Worm (Caenorhabditis elegans) whole organism, mixed stage, embryonic: ENCODE measurements around the gene gldi-9.

Experiments
- M03D4.4 ChIP-seq: sonication (generic microtip); optimal IDR thresholded peaks from 2 replicates; lab custom pipeline; 2017; ENCODE audit warnings: mild to moderate bottlenecking, missing genetic modification characterization, missing compliant biosample characterization
- bed-3 ChIP-seq: fragments of 200-800 bp; sonication (Bioruptor generic); optimal IDR thresholded peaks from 3 replicates; lab custom pipeline; 2018; ENCODE audit warnings: mild to moderate bottlenecking, missing genetic modification characterization, moderate library complexity, missing compliant biosample characterization
- blmp-1 ChIP-seq: fragments of 150-350 bp; optimal IDR thresholded peaks from 2 replicates; lab custom pipeline; 2014; ENCODE audit warnings: missing biosample characterization, missing genetic modification characterization
- ceh-39 ChIP-seq: fragments of 150-350 bp; optimal IDR thresholded peaks from 2 replicates; lab custom pipeline; 2014; ENCODE audit warnings: missing biosample characterization, missing genetic modification characterization
- ceh-43 ChIP-seq: fragments of 200-800 bp; sonication (Bioruptor generic); optimal IDR thresholded peaks from 2 replicates; lab custom pipeline; 2018; ENCODE audit warnings: mild to moderate bottlenecking, missing genetic modification characterization, moderate library complexity, missing compliant biosample characterization
- ceh-83 ChIP-seq: fragments of 200-800 bp; sonication (Bioruptor generic); optimal IDR thresholded peaks from 2 replicates; lab custom pipeline; 2018; ENCODE audit warnings: mild to moderate bottlenecking, missing genetic modification characterization, missing compliant biosample characterization
- ces-1 ChIP-seq: fragments of 150-350 bp; optimal IDR thresholded peaks from 2 replicates; lab custom pipeline; 2014; ENCODE audit warnings: missing biosample characterization, missing genetic modification reagents, missing genetic modification characterization
- cnd-1 ChIP-seq: fragments of 200-800 bp; sonication (Bioruptor generic); optimal IDR thresholded peaks from 2 replicates; lab custom pipeline; 2018; ENCODE audit warnings: mild to moderate bottlenecking, missing genetic modification characterization, missing compliant biosample characterization
- drap-1 ChIP-seq: fragments of 200-800 bp; sonication (Bioruptor generic); optimal IDR thresholded peaks from 3 replicates; lab custom pipeline; 2018; ENCODE audit warnings: mild to moderate bottlenecking, missing genetic modification characterization, missing compliant biosample characterization
- elt-1 ChIP-seq: sonication (generic microtip); optimal IDR thresholded peaks from 2 replicates; lab custom pipeline; 2017; ENCODE audit warnings: missing genetic modification characterization, mild to moderate bottlenecking, missing compliant biosample characterization, antibody characterized with exemption, moderate library complexity, borderline replicate concordance; ENCODE audit not compliant: insufficient read depth
- elt-3 ChIP-seq: fragments of 150-350 bp; optimal IDR thresholded peaks from 2 replicates; lab custom pipeline; 2014; ENCODE audit warnings: missing biosample characterization, missing genetic modification characterization
- flh-1 ChIP-seq: fragments of 200-800 bp; sonication (Bioruptor generic); optimal IDR thresholded peaks from 2 replicates; lab custom pipeline; 2018; ENCODE audit warnings: mild to moderate bottlenecking, missing genetic modification characterization, moderate library complexity, missing compliant biosample characterization
- ham-2 ChIP-seq: fragments of 200-800 bp; sonication (Bioruptor generic); optimal IDR thresholded peaks from 2 replicates; lab custom pipeline; 2018; ENCODE audit warnings: mild to moderate bottlenecking, missing genetic modification characterization, missing compliant biosample characterization
- hlh-1 ChIP-seq: fragments of 150-350 bp; optimal IDR thresholded peaks from 2 replicates; lab custom pipeline; 2014; ENCODE audit warnings: missing biosample characterization, missing genetic modification reagents, missing genetic modification characterization
- lin-13 ChIP-seq: fragments of 150-350 bp; optimal IDR thresholded peaks from 2 replicates; lab custom pipeline; 2014; ENCODE audit warnings: missing biosample characterization, missing genetic modification characterization
- lin-32 ChIP-seq: fragments of 200-800 bp; sonication (Bioruptor generic); optimal IDR thresholded peaks from 2 replicates; lab custom pipeline; 2018; ENCODE audit warnings: mild to moderate bottlenecking, missing genetic modification characterization, missing compliant biosample characterization
- lsy-2 ChIP-seq: fragments of 150-350 bp; optimal IDR thresholded peaks from 2 replicates; lab custom pipeline; 2014; ENCODE audit warnings: missing biosample characterization, missing genetic modification characterization
- mab-5 ChIP-seq: fragments of 150-350 bp; optimal IDR thresholded peaks from 2 replicates; lab custom pipeline; 2014; ENCODE audit warnings: missing biosample characterization, missing genetic modification characterization
- mep-1 ChIP-seq: fragments of 150-350 bp; optimal IDR thresholded peaks from 2 replicates; lab custom pipeline; 2017; ENCODE audit warnings: missing biosample characterization, missing genetic modification reagents, missing genetic modification characterization, inconsistent platforms
- mls-2 ChIP-seq: sonication (generic microtip); optimal IDR thresholded peaks from 2 replicates; lab custom pipeline; 2016; ENCODE audit warnings: mild to moderate bottlenecking, missing genetic modification characterization, moderate library complexity, missing compliant biosample characterization
- nhr-12 ChIP-seq: fragments of 150-350 bp; optimal IDR thresholded peaks from 2 replicates; lab custom pipeline; 2014; ENCODE audit warnings: missing biosample characterization, missing genetic modification characterization
- nhr-2 ChIP-seq: fragments of 150-350 bp; optimal IDR thresholded peaks from 2 replicates; lab custom pipeline; 2014; ENCODE audit warnings: missing biosample characterization, missing genetic modification characterization
- nhr-237 ChIP-seq: fragments of 150-350 bp; optimal IDR thresholded peaks from 2 replicates; lab custom pipeline; 2014; ENCODE audit warnings: missing biosample characterization, missing genetic modification characterization
- nhr-28 ChIP-seq: fragments of 150-350 bp; optimal IDR thresholded peaks from 2 replicates; lab custom pipeline; 2014; ENCODE audit warnings: missing biosample characterization, missing genetic modification characterization
- nhr-76 ChIP-seq: sonication (generic microtip); optimal IDR thresholded peaks from 2 replicates; lab custom pipeline; 2017; ENCODE audit warnings: missing biosample characterization, missing genetic modification characterization
- pha-4 ChIP-seq: fragments of 150-350 bp; optimal IDR thresholded peaks from 2 replicates; lab custom pipeline; 2018; ENCODE audit warnings: missing biosample characterization, missing genetic modification reagents, missing genetic modification characterization
- sem-2 ChIP-seq: fragments of 200-800 bp; sonication (Bioruptor generic); optimal IDR thresholded peaks from 2 replicates; lab custom pipeline; 2018; ENCODE audit warnings: mild to moderate bottlenecking, missing genetic modification characterization, missing compliant biosample characterization
- snpc-4 ChIP-seq: fragments of 150-350 bp; optimal IDR thresholded peaks from 2 replicates; lab custom pipeline; 2014; ENCODE audit warnings: missing biosample characterization, missing genetic modification characterization
- sptf-1 ChIP-seq: sonication (generic microtip); optimal IDR thresholded peaks from 2 replicates; lab custom pipeline; 2017; ENCODE audit warnings: mild to moderate bottlenecking, missing genetic modification characterization, moderate library complexity, missing compliant biosample characterization
- tbx-8 ChIP-seq: fragments of 200-800 bp; sonication (Bioruptor generic); optimal IDR thresholded peaks from 2 replicates; lab custom pipeline; 2018; ENCODE audit warnings: mild to moderate bottlenecking, missing genetic modification characterization, moderate library complexity, missing compliant biosample characterization
- unc-120 ChIP-seq: sonication (generic microtip); optimal IDR thresholded peaks from 2 replicates; lab custom pipeline; 2017; ENCODE audit warnings: missing genetic modification characterization, missing compliant biosample characterization; ENCODE audit not compliant: poor library complexity, severe bottlenecking
- unc-39 ChIP-seq: fragments of 150-350 bp; optimal IDR thresholded peaks from 2 replicates; lab custom pipeline; 2014; ENCODE audit warnings: missing biosample characterization, missing genetic modification characterization
- unc-62 ChIP-seq: fragments of 150-350 bp; optimal IDR thresholded peaks from 2 replicates; lab custom pipeline; 2014; ENCODE audit warnings: missing biosample characterization, missing genetic modification reagents, missing genetic modification characterization
- zip-8 ChIP-seq: fragments of 150-350 bp; optimal IDR thresholded peaks from 2 replicates; lab custom pipeline; 2014; ENCODE audit warnings: missing biosample characterization, missing genetic modification characterization
- ztf-11 ChIP-seq: fragments of 150-350 bp; optimal IDR thresholded peaks from 2 replicates; lab custom pipeline; 2014; ENCODE audit warnings: missing biosample characterization, missing genetic modification characterization

gldi-9 gene

DNA sequence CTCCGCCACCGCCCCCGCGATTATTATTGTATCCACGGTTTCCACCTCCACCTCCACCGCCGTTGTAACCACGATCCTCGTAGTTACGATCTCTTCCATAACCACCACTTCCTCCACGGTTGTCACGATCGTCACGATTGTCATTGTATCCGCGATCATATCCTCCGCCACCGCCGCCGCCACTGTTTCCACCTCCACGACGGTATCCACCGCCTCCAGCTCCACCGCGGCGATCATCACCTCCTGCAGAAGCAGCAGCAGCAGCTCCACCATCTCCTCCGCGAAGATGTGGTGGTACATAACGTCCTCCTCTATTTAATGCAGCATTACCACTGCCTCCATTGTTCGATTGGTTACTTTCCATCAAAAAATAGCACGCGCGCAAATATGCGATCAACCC, 22.5 kb upstream of the gldi-9 start, which contains the start of gene laf-1:
laf-1 (minus strand) TSS at position 399 of the 400 bp plus-strand sequence.
- TF ChIP-seq lin-32 = no peak
- no peak for TF ChIP-seq cnd-1 (tag; lab: Kevin White, UChicago)
- TF ChIP-seq lsy-2 (tag; lab: Kevin White, UChicago) = no peak
- no peak for TF ChIP-seq unc-62 (GFP tag; lab: Kevin White, UChicago)
- no peak for TF ChIP-seq M03D4.4 (tag; lab: Kevin White, UChicago)
- no peak for TF ChIP-seq hlh-1 (tag; lab: Kevin White, UChicago)
- no peak for TF ChIP-seq sptf-1 (tag; lab: Kevin White, UChicago)
- no peak for TF ChIP-seq elt-1 (tag; lab: Kevin White, UChicago)
- TF ChIP-seq flh-1 (GFP tag; lab: Kevin White, UChicago) = no peak
- TF ChIP-seq mab-5 (tag; lab: Kevin White, UChicago) = no peak
- TF ChIP-seq nhr-28 = no peak
- TF ChIP-seq sem-2 = no peak

- TF ChIP-seq nhr-76 (no peak), mls-2 (no peak), ceh-39 (no peak), sptf-1 (tag; lab: Kevin White, UChicago) (no peak), M03D4.4 (tag; lab: Kevin White, UChicago) (no peak), ztf-11 (tag; lab: Kevin White, UChicago) (no peak), nhr-28 (no peak), mab-5 (tag; lab: Kevin White, UChicago) (no peak), lin-13 (tag; lab: Kevin White, UChicago) (no peak), drap-1 (no peak), hlh-1 (tag; lab: Kevin White, UChicago) (no peak), unc-120 (tag; lab: Kevin White, UChicago) (no peak), unc-62 (GFP tag; lab: Kevin White, UChicago) (no peak)
Measured at ce11 chrIII:2770752-2771151, 14.6 kb upstream of the gldi-9 start.

- TF ChIP-seq ham-2 (GFP tag; lab: Kevin White, UChicago) (no peak), drap-1 (no peak), ztf-11 (tag; lab: Kevin White, UChicago) (no peak), cnd-1 (tag; lab: Kevin White, UChicago) (no peak), mls-2 (no peak), unc-120 (tag; lab: Kevin White, UChicago) (no peak), ceh-43 (GFP tag; lab: Kevin White, UChicago) (no peak), ceh-39 (no peak), nhr-12 (no peak), nhr-2 (tag; lab: Kevin White, UChicago) (no peak), lin-13 (tag; lab: Kevin White, UChicago) (no peak), ceh-83 (GFP tag; lab: Kevin White, UChicago) (no peak), hlh-1 (tag; lab: Kevin White, UChicago) (no peak), ces-1 (GFP tag; lab: Kevin White, UChicago) (no peak), snpc-4 (no peak), lin-32 (no peak), blmp-1 (tag; lab: Kevin White, UChicago) (no peak)
Measured at ce11 chrIII:2769078-2769477, 12.9 kb upstream of the gldi-9 start.

- TF ChIP-seq nhr-12 (peak; percentile 60), drap-1 (peak; percentile 76), cnd-1 (tag; lab: Kevin White, UChicago) (peak; percentile 59), ztf-11 (tag; lab: Kevin White, UChicago) (peak; percentile 88), lsy-2 (tag; lab: Kevin White, UChicago) (peak; percentile 84), mls-2 (peak; percentile 93), nhr-237 (tag; lab: Kevin White, UChicago) (peak; percentile 94), elt-1 (tag; lab: Kevin White, UChicago) (peak; percentile 22), sem-2 (peak; percentile 58), ham-2 (GFP tag; lab: Kevin White, UChicago) (peak; percentile 63), mab-5 (tag; lab: Kevin White, UChicago) (peak; percentile 80), mep-1 (peak; percentile 93), nhr-76 (peak; percentile 56), bed-3 (peak; percentile 68), nhr-28 (peak; percentile 39), elt-3 (tag; lab: Kevin White, UChicago) (peak; percentile 38), sptf-1 (tag; lab: Kevin White, UChicago) (peak; percentile 92), lin-32 (no peak), unc-62 (GFP tag; lab: Kevin White, UChicago) (peak; percentile 46), M03D4.4 (tag; lab: Kevin White, UChicago) (peak; percentile 89), lin-13 (tag; lab: Kevin White, UChicago) (peak; percentile 90), zip-8 (tag; lab: Kevin White, UChicago) (no peak), snpc-4 (no peak), ces-1 (GFP tag; lab: Kevin White, UChicago) (peak; percentile 88), ceh-39 (peak; percentile 90), ceh-43 (GFP tag; lab: Kevin White, UChicago) (peak; percentile 95), blmp-1 (tag; lab: Kevin White, UChicago) (peak; percentile 9), tbx-8 (GFP tag; lab: Kevin White, UChicago) (peak; percentile 79), pha-4 (tag; lab: Kevin White, UChicago) (peak; percentile 79), flh-1 (GFP tag; lab: Kevin White, UChicago) (peak; percentile 61), unc-120 (tag; lab: Kevin White, UChicago) (peak; percentile 88), nhr-2 (tag; lab: Kevin White, UChicago) (peak; percentile 36), hlh-1 (tag; lab: Kevin White, UChicago) (peak; percentile 78), ceh-83 (GFP tag; lab: Kevin White, UChicago) (peak; percentile 88), unc-39 (peak; percentile 64)
- TF ChIP-seq, all 35 proteins: peak for 32
Measured at ce11 chrIII:2768635-2769034, 12.5 kb upstream of the gldi-9 start, which contains the start of gene swsn-3. Gene swsn-3 (minus strand): TSS chrIII:2768679.
